Fruit fly (Drosophila melanogaster): ENCODE data around the gene CG32512.
A peak's percentile ranks its signal among the peaks of the same experiment; 100 is the strongest.

Gene CG32512

DNA sequence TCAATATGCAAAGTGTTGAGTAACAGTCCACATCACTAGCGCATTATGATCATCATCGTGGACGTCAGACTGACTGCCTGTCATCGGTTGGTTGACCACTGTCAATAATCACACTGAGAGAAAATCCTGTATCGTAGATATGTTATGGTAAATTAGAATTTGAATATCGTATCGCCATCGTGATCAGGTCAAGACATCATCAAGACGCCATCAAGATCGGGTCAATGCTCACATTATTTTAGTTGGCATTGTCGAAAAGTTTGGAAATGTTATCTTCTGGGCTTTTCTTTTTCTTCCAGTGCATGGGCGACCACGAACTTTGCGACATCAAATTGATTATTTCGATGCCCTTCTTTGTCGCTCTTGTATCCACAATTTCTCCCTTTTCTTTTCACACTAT is 8.3 kb downstream of the CG32512 start (continued):
- TF ChIP-seq wor (GFP tag; IDR thresholded peaks at IDR 0.05) (peak; percentile 80; the same call in 1 of the 2 replicates), bigmax (GFP tag; optimal IDR thresholded peaks at IDR 0.05) (no peak), schlank (tag; optimal IDR thresholded peaks at IDR 0.05) (peak; percentile 74), p53 (GFP tag; optimal IDR thresholded peaks at IDR 0.05) (peak; percentile 80), her (GFP tag; optimal IDR thresholded peaks at IDR 0.05) (peak; percentile 91), ftz-f1 (GFP tag; optimal IDR thresholded peaks at IDR 0.05) (no peak), Ptx1 (GFP tag; IDR thresholded peaks at IDR 0.05) (peak; percentile 88), en (GFP tag; optimal IDR thresholded peaks at IDR 0.05) (peak; percentile 84), NC2α (GFP tag; optimal IDR thresholded peaks at IDR 0.05) (peak; percentile 81), CG15073 (GFP tag; optimal IDR thresholded peaks at IDR 0.05) (peak; percentile 61), Ada2b (GFP tag; IDR thresholded peaks at IDR 0.05) (peak; percentile 87), CG12236 (GFP tag; optimal IDR thresholded peaks at IDR 0.05) (peak; percentile 65), gro (GFP tag; optimal IDR thresholded peaks at IDR 0.05) (peak; percentile 83), gcm (GFP tag; optimal IDR thresholded peaks at IDR 0.05) (peak; percentile 91), CG18011 (GFP tag; optimal IDR thresholded peaks at IDR 0.05) (peak; percentile 67), mld (GFP tag; IDR thresholded peaks at IDR 0.05; ENCODE audit: partially characterized antibody) (no peak), Sox100B (GFP tag; optimal IDR thresholded peaks at IDR 0.05) (peak; percentile 86), CG1529 (GFP tag; optimal IDR thresholded peaks at IDR 0.05) (peak; percentile 89), HLH3B (GFP tag; IDR thresholded peaks at IDR 0.05) (peak; percentile 88), Med (GFP tag) (peak; percentile 99), pzg (GFP tag; optimal IDR thresholded peaks at IDR 0.05) (no peak), ttk (GFP tag; IDR thresholded peaks at IDR 0.05) (peak; percentile 86), CG13624 (GFP tag; optimal IDR thresholded peaks at IDR 0.05) (peak; percentile 89), CG17361 (GFP tag; IDR thresholded peaks at IDR 0.05) (peak; percentile 88), CG32532 (GFP tag; IDR thresholded peaks at IDR 0.05) (peak; percentile 62), CG8290 (GFP tag; optimal IDR thresholded peaks at IDR 0.05) (peak; percentile 86), CG8290 (tag; optimal IDR thresholded peaks at IDR 0.05) (peak; percentile 38 to 93), knrl (GFP tag; IDR thresholded peaks at IDR 0.05; ENCODE audit: partially characterized antibody) (no peak), aop (GFP tag; IDR thresholded peaks at IDR 0.05) (no peak; the same call in 1 of the 2 replicates), Taf1 (GFP tag; IDR thresholded peaks at IDR 0.05) (peak; percentile 41; the same call in 1 of the 2 replicates), amos (GFP tag; IDR thresholded peaks at IDR 0.05; ENCODE audit: partially characterized antibody) (no peak), Sin3A (optimal IDR thresholded peaks at IDR 0.05) (no peak), CG11695 (GFP tag; IDR thresholded peaks at IDR 0.05) (peak; percentile 75), H2.0 (GFP tag; IDR thresholded peaks at IDR 0.05) (peak; percentile 90), CG11085 (GFP tag; IDR thresholded peaks at IDR 0.05) (peak; percentile 31; the same call in 1 of the 2 replicates), cato (GFP tag; optimal IDR thresholded peaks at IDR 0.05; ENCODE audit: borderline replicate concordance) (peak; percentile 75), CG7271 (tag; optimal IDR thresholded peaks at IDR 0.05) (no peak), ham (GFP tag; IDR thresholded peaks at IDR 0.05) (0 out of 2 replicates have a peak, but pooled peaks have one; percentile 36), ac (GFP tag; optimal IDR thresholded peaks at IDR 0.05) (peak; percentile 42), Mes4 (GFP tag; optimal IDR thresholded peaks at IDR 0.05) (peak; percentile 90), jumu (GFP tag; optimal IDR thresholded peaks at IDR 0.05) (peak; percentile 91), CG34376 (GFP tag; optimal IDR thresholded peaks at IDR 0.05) (peak; percentile 79), CG18599 (GFP tag; optimal IDR thresholded peaks at IDR 0.05) (peak; percentile 87), Optix (GFP tag; IDR thresholded peaks at IDR 0.05) (peak; percentile 88), otp (GFP tag; IDR thresholded peaks at IDR 0.05) (peak; percentile 77; the same call in 2 of the 3 replicates), ssp (GFP tag; IDR thresholded peaks at IDR 0.05) (peak; percentile 64), Lhr (GFP tag; optimal IDR thresholded peaks at IDR 0.05) (peak; percentile 72), CG34422 (GFP tag; IDR thresholded peaks at IDR 0.05) (peak; percentile 88), B-H1 (GFP tag; IDR thresholded peaks at IDR 0.05) (peak; percentile 71), lbe (GFP tag; optimal IDR thresholded peaks at IDR 0.05) (no peak), vvl (GFP tag; IDR thresholded peaks at IDR 0.05) (peak; percentile 93), CG15696 (tag; optimal IDR thresholded peaks at IDR 0.05) (peak; percentile 63)

All from whole organism, embryonic.